Fruit fly (Drosophila melanogaster): Measurements from ENCODE around the gene CG11857.

- TF ChIP-seq Dfd (GFP tag; optimal IDR thresholded peaks at IDR 0.05) (no peak), dl (GFP tag; optimal IDR thresholded peaks at IDR 0.05; ENCODE audit: insufficient read depth in 1 of 2, partially characterized antibody in 2 of 2) (no peak)
These were observed 23.3 kb upstream of the CG11857 start, which contains the start of gene Sil1 for dm6 chr3R:25235362-25235761.

All from whole organism, wandering third instar larva.